Worm (Caenorhabditis elegans): ENCODE data around the gene otpl-1.

otpl-1 gene

DNA sequence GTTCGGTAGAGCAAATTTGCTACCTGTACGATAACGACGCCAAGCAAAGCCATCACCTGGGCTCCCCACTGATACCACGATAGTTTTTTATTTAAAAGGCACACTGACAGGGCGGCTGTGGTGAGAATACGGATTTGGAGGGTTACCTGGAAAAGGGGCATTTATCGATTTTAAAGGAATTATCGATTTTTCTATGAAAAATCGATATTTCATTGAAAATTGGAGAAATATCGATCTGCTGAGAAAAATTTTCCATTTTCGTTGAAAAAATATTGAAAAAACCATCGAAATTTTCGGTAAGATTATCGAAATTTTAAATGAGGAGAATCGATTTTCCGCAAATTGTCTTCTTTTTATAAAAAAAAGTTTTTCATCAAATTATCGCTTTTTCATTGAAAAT lies 23.7 kb upstream of the otpl-1 start:
- no peak for TF ChIP-seq hnd-1 (tag; optimal IDR thresholded peaks at IDR 0.05)
- no peak for TF ChIP-seq scrt-1 (GFP tag; IDR thresholded peaks at IDR 0.05)
- TF ChIP-seq F13C5.2 (tag; optimal IDR thresholded peaks at IDR 0.05): no peak
- no peak for TF ChIP-seq hmg-4 (GFP tag; optimal IDR thresholded peaks at IDR 0.05)
- no peak for TF ChIP-seq hmbx-1 (tag; optimal IDR thresholded peaks at IDR 0.05)
- no peak for TF ChIP-seq ceh-13 (GFP tag; optimal IDR thresholded peaks at IDR 0.05)
- TF ChIP-seq tbx-11 (GFP tag; IDR thresholded peaks at IDR 0.05): no peak
- TF ChIP-seq sea-1 (GFP tag; conservative IDR thresholded peaks at IDR 0.05): no peak
- TF ChIP-seq tbx-37 (GFP tag; conservative IDR thresholded peaks at IDR 0.05): no peak
- TF ChIP-seq ets-7 (tag; optimal IDR thresholded peaks at IDR 0.05): no peak
- TF ChIP-seq ceh-36 (tag; optimal IDR thresholded peaks at IDR 0.05): no peak

DNA sequence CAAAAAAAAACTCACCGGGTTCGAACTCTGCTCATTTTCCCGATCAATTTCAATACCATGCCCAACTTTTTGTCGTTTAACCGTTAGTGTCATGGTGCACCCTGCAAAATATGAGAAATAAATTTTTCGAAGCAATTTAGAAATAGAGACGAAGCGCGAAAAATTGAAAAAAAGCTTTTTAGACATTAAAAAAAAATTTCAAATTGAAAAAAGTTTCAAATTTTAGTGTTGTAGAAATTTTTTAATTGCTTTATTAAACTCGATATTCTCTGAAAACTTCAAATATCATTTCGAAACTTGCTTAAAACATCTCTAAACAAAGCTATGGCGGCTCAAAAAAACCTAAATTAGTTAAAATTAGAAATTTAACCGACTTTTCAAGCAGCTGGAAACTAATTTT lies 21.3 kb upstream of the otpl-1 start, which contains the start of gene nstp-6:
Gene nstp-6, minus strand, starts transcription at position 101 of the 400 bp plus-strand sequence.
- TF ChIP-seq B0310.2 (tag; optimal IDR thresholded peaks at IDR 0.05) (no peak), hmbx-1 (tag; optimal IDR thresholded peaks at IDR 0.05) (no peak), ets-7 (tag; optimal IDR thresholded peaks at IDR 0.05) (no peak), pes-1 (GFP tag; IDR thresholded peaks at IDR 0.05) (no peak), tbx-11 (GFP tag; IDR thresholded peaks at IDR 0.05) (no peak)

DNA sequence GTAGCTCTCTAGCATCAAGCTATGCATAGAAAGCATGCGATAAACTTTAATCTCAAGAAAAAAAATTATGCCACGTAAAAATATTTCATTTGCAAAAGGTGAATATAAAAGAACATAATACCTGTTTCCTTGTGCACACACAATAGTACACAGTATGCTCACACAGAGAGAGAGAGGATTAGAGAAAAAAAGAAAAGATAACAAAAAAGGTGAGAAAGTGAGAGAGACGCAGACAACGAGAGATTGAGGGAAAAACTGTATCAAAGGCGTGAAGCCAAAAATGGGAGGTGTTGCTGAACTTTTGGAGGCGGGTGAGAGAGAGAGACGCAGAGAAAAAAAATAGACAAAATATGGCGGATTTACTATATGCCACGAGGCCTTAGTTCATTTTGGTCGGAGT lies 20.5 kb upstream of the otpl-1 start:
- TF ChIP-seq tra-4 (tag; optimal IDR thresholded peaks at IDR 0.05): no peak
- TF ChIP-seq F13C5.2 (tag; optimal IDR thresholded peaks at IDR 0.05): no peak
- TF ChIP-seq flt-1 (GFP tag; IDR thresholded peaks at IDR 0.05): no peak
- no peak for TF ChIP-seq ama-1 (optimal IDR thresholded peaks at IDR 0.05)
- TF ChIP-seq scrt-1 (GFP tag; IDR thresholded peaks at IDR 0.05): no peak
- no peak for TF ChIP-seq ceh-36 (tag; optimal IDR thresholded peaks at IDR 0.05)
- no peak for TF ChIP-seq tbx-11 (GFP tag; IDR thresholded peaks at IDR 0.05)
- TF ChIP-seq B0310.2 (tag; optimal IDR thresholded peaks at IDR 0.05): no peak
- TF ChIP-seq aly-1 (tag; optimal IDR thresholded peaks at IDR 0.05): no peak
- no peak for TF ChIP-seq hmg-4 (GFP tag; optimal IDR thresholded peaks at IDR 0.05)
- no peak for TF ChIP-seq ceh-13 (GFP tag; optimal IDR thresholded peaks at IDR 0.05)
- TF ChIP-seq hnd-1 (tag; optimal IDR thresholded peaks at IDR 0.05): no peak
- no peak for TF ChIP-seq sea-1 (GFP tag; conservative IDR thresholded peaks at IDR 0.05)
- no peak for TF ChIP-seq ets-7 (tag; optimal IDR thresholded peaks at IDR 0.05)
- TF ChIP-seq pes-1 (GFP tag; IDR thresholded peaks at IDR 0.05): no peak
- TF ChIP-seq hmbx-1 (tag; optimal IDR thresholded peaks at IDR 0.05): no peak
- no peak for TF ChIP-seq tbx-37 (GFP tag; conservative IDR thresholded peaks at IDR 0.05)

DNA sequence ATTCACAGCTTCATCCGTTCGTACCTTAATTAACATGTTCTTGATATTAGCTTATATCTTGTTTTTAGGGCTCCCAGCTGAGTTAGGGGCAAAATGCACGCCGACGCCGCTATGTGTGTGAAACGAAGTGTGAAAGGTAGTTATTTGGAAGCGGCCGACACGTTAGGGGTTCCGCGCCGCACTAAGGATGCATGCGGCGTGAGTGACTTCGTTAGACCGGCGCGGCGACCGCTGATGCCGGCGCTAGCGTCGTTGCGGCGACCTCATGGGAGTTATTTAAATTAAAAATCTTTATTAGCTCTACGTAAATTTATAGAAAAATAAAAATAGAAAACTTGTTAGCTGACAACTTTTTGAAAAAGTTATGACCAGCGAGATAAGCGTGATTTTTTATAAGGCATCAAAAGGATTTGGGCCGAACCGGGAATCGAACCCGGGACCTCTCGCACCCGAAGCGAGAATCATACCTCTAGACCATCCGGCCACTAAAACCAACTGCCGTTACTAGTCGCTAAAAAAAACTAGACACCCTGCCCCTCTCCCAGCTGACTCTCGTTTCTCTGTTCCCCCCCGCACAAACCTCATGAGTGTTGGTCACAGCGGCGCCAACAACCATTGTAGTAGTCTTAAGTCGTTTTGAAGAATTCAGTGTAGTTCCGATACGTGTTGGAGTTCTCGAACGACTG lies 16.9 kb upstream of the otpl-1 start:
- TF ChIP-seq tra-4 (tag; optimal IDR thresholded peaks at IDR 0.05) (peak; percentile 68), tbx-11 (GFP tag; IDR thresholded peaks at IDR 0.05) (peak; percentile 69), ceh-13 (GFP tag; optimal IDR thresholded peaks at IDR 0.05) (peak; percentile 10), aly-1 (tag; optimal IDR thresholded peaks at IDR 0.05) (peak; percentile 71), hnd-1 (tag; optimal IDR thresholded peaks at IDR 0.05) (peak; percentile 43), ama-1 (optimal IDR thresholded peaks at IDR 0.05) (no peak), hmbx-1 (tag; optimal IDR thresholded peaks at IDR 0.05) (peak; percentile 28), sea-1 (GFP tag; conservative IDR thresholded peaks at IDR 0.05) (peak; percentile 76), tbx-37 (GFP tag; conservative IDR thresholded peaks at IDR 0.05) (peak; percentile 66; the same call in 1 of the 2 replicates), F13C5.2 (tag; optimal IDR thresholded peaks at IDR 0.05) (peak; percentile 12), pes-1 (GFP tag; IDR thresholded peaks at IDR 0.05) (peak; percentile 88), hmg-4 (GFP tag; optimal IDR thresholded peaks at IDR 0.05) (peak; percentile 83), ceh-36 (tag; optimal IDR thresholded peaks at IDR 0.05) (peak; percentile 68), ets-7 (tag; optimal IDR thresholded peaks at IDR 0.05) (no peak), scrt-1 (GFP tag; IDR thresholded peaks at IDR 0.05) (peak; percentile 80), flt-1 (GFP tag; IDR thresholded peaks at IDR 0.05) (peak; percentile 83), B0310.2 (tag; optimal IDR thresholded peaks at IDR 0.05) (peak; percentile 63)

DNA sequence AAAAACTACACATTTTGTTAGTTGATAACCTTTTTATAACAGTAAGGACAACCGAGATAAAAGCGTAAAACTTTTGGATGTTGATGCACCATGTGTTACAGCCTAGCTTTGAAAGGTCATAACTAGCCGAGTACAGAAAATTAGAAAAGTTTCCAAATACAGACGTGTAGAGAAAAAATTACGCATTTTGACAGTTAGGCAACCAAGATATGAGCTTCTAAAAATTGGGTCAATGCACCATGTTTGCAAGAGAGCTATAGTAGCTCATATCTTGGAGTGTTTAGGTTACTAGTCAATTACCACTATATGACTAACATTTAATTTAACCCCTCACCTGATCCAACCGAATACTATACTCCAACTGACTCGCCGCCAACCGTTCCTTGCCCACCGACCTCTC lies 15.8 kb upstream of the otpl-1 start:
- TF ChIP-seq sea-1 (GFP tag; conservative IDR thresholded peaks at IDR 0.05) (no peak), hmbx-1 (tag; optimal IDR thresholded peaks at IDR 0.05) (no peak), ama-1 (optimal IDR thresholded peaks at IDR 0.05) (no peak), hnd-1 (tag; optimal IDR thresholded peaks at IDR 0.05) (no peak), B0310.2 (tag; optimal IDR thresholded peaks at IDR 0.05) (no peak), aly-1 (tag; optimal IDR thresholded peaks at IDR 0.05) (no peak), flt-1 (GFP tag; IDR thresholded peaks at IDR 0.05) (no peak), ets-7 (tag; optimal IDR thresholded peaks at IDR 0.05) (no peak)

DNA sequence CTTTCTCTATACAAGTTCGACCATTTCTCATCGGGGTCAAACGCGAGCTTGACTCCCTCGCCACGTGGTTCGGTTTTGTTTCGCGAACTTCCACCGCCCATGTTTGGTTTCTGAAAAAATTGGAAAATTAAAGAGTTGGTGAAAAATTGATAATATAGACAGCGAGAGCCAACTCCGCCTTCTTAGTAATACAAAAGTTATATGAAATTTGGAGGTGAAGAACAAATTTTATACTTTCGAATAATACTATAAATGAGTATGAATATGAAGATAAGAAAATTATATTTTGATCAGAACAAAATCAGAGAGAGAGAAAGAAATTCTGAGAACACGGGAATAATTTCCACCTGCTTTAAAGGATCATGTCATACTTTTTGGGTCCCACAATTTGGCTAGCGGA lies 11.4 kb upstream of the otpl-1 start, which contains the start of gene osm-9:
Gene osm-9, minus strand, starts transcription at position 101 of the 400 bp plus-strand sequence.
- TF ChIP-seq aly-1 (tag; optimal IDR thresholded peaks at IDR 0.05): no peak
- TF ChIP-seq ceh-13 (GFP tag; optimal IDR thresholded peaks at IDR 0.05): no peak
- TF ChIP-seq scrt-1 (GFP tag; IDR thresholded peaks at IDR 0.05): no peak
- no peak for TF ChIP-seq hmg-4 (GFP tag; optimal IDR thresholded peaks at IDR 0.05)
- TF ChIP-seq tbx-37 (GFP tag; conservative IDR thresholded peaks at IDR 0.05): no peak
- TF ChIP-seq hnd-1 (tag; optimal IDR thresholded peaks at IDR 0.05): no peak
- no peak for TF ChIP-seq B0310.2 (tag; optimal IDR thresholded peaks at IDR 0.05)
- TF ChIP-seq ama-1 (optimal IDR thresholded peaks at IDR 0.05): no peak
- TF ChIP-seq F13C5.2 (tag; optimal IDR thresholded peaks at IDR 0.05): no peak
- no peak for TF ChIP-seq tbx-11 (GFP tag; IDR thresholded peaks at IDR 0.05)
- no peak for TF ChIP-seq ets-7 (tag; optimal IDR thresholded peaks at IDR 0.05)
- no peak for TF ChIP-seq ceh-36 (tag; optimal IDR thresholded peaks at IDR 0.05)

DNA sequence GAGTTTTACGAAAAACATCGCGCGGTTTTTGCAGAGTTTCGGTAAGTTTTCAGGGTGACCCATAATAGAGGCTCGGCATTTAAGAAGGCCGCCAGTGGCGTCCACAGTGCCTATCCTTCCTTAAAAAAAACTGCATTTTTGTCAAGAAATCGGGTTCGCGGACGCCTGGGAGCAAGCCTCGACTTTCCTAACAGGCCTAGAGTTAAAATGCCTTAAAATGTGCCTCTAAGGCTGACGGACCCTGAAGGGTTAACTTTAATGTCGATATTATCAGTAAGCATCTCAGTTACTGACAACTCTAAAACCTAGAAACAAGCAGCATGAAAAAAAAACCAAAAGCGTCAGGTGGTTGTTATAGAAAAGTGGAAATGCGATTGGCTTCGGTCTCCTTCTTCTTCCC lies 9.6 kb upstream of the otpl-1 start:
- TF ChIP-seq ceh-36 (tag; optimal IDR thresholded peaks at IDR 0.05) (no peak), tbx-11 (GFP tag; IDR thresholded peaks at IDR 0.05) (no peak)

DNA sequence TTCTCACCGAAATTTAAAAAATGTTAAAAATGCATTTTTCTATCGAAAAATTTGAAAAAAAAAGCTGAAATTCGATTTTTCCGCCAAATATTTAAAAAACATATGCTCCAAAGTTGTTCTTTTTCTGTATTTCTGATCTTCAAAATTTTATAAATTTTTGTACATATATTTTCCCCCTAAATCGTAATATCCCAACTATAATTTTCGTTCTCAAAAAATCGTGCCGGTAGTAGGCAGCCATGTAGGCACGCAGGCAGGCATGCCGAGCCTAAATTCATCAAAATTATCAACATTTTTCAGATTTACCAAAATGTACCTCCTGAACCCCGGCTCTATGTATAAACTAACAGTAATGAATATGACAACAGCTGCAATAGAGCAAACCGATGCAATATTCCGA lies 3.9 kb upstream of the otpl-1 start, which contains the start of gene sre-5:
Gene sre-5, plus strand, starts transcription at position 301 of the 400 bp plus-strand sequence.
- no peak for TF ChIP-seq tbx-37 (GFP tag; conservative IDR thresholded peaks at IDR 0.05)
- no peak for TF ChIP-seq flt-1 (GFP tag; IDR thresholded peaks at IDR 0.05)
- no peak for TF ChIP-seq hmbx-1 (tag; optimal IDR thresholded peaks at IDR 0.05)
